Worm (Caenorhabditis elegans): ENCODE results near the gene rad-23.

rad-23 gene

DNA sequence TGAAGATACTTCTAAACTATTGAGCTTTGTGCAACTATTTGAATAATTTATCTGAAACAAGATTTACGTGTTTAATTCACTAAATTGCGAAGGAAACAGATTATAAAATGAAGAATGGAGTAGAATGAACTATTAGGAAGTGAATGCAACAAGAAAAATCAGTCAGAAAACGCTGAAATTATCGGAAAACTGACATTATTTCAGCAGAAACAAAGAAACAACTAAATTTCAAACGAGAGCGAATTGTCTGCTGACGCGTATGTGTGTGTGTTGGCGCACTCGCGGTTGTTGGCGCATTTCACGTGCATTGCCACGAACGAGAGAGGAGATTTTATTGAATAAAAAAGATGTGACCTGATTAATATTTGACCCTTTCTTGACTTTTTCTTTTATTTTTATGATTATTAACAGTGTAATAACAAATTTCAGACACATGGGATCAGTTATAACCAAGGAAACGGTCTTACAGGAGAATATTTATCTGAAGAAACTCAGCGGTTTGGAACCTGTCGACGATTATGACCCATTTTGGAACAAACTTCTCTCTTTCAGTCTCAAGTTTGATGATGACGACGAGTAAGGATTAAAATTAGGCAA is 23.4 kb upstream of the rad-23 start, which contains the start of the genes trr-1 and C47D12.2 (continued):
- no peak for TF ChIP-seq pha-4 (GFP tag; IDR thresholded peaks at IDR 0.05)
- peak; percentile 67 for TF ChIP-seq pha-4 (tag; optimal IDR thresholded peaks at IDR 0.05)
- no peak for TF ChIP-seq ces-1 (GFP tag; optimal IDR thresholded peaks at IDR 0.05)
- TF ChIP-seq mxl-3 (GFP tag; optimal IDR thresholded peaks at IDR 0.05) = no peak
- TF ChIP-seq ceh-20 (GFP tag; IDR thresholded peaks at IDR 0.05) = no peak
- TF ChIP-seq mdt-29 (GFP tag; IDR thresholded peaks at IDR 0.05) = no peak
- TF ChIP-seq zag-1 (tag; optimal IDR thresholded peaks at IDR 0.05) = no peak
- TF ChIP-seq snpc-4 (tag; optimal IDR thresholded peaks at IDR 0.05) = no peak
- no peak for TF ChIP-seq mdl-1 (tag; optimal IDR thresholded peaks at IDR 0.05)
- no peak for TF ChIP-seq ceh-32 (tag; optimal IDR thresholded peaks at IDR 0.05; ENCODE audit: poor library complexity)
- TF ChIP-seq hlh-11 (tag; optimal IDR thresholded peaks at IDR 0.05) = peak; percentile 65
- TF ChIP-seq set-16 (GFP tag; IDR thresholded peaks at IDR 0.05) = no peak
- TF ChIP-seq nhr-237 (tag; optimal IDR thresholded peaks at IDR 0.05) = no peak
- no peak for TF ChIP-seq madf-5 (GFP tag; IDR thresholded peaks at IDR 0.05)
- peak; percentile 29 for TF ChIP-seq nhr-11 (tag; optimal IDR thresholded peaks at IDR 0.05)
- peak in 1 of 2 experiments; percentile 34 for TF ChIP-seq lsy-2 (tag; optimal IDR thresholded peaks at IDR 0.05)
- no peak for TF ChIP-seq ztf-11 (tag; optimal IDR thresholded peaks at IDR 0.05)
- TF ChIP-seq spr-1 (tag; optimal IDR thresholded peaks at IDR 0.05) = no peak
- TF ChIP-seq gei-8 (GFP tag; optimal IDR thresholded peaks at IDR 0.05) = no peak
- no peak for TF ChIP-seq lir-3 (tag; optimal IDR thresholded peaks at IDR 0.05)
- no peak for TF ChIP-seq ctbp-1 (GFP tag; IDR thresholded peaks at IDR 0.05)
- no peak for TF ChIP-seq daf-12 (tag; optimal IDR thresholded peaks at IDR 0.05)
- no peak for TF ChIP-seq nhr-42 (GFP tag; IDR thresholded peaks at IDR 0.05)
- TF ChIP-seq R02D3.7 (tag; optimal IDR thresholded peaks at IDR 0.05) = no peak
- TF ChIP-seq nhr-28 (tag; optimal IDR thresholded peaks at IDR 0.05) = no peak
- TF ChIP-seq dmd-6 (GFP tag; IDR thresholded peaks at IDR 0.05) = peak; percentile 22; the same call in 1 of the 2 replicates
- TF ChIP-seq ceh-82 (tag; optimal IDR thresholded peaks at IDR 0.05) = no peak
- TF ChIP-seq hmg-1.1 (GFP tag; IDR thresholded peaks at IDR 0.05) = peak; percentile 54; the same call in 1 of the 2 replicates
- TF ChIP-seq nhr-111 (GFP tag; optimal IDR thresholded peaks at IDR 0.05) = no peak
- no peak for TF ChIP-seq pqm-1 (tag; optimal IDR thresholded peaks at IDR 0.05)
- TF ChIP-seq ceh-28 (tag; optimal IDR thresholded peaks at IDR 0.05) = no peak
- peak; percentile 81 for TF ChIP-seq nhr-6 (tag; optimal IDR thresholded peaks at IDR 0.05)
- TF ChIP-seq cey-2 (tag; optimal IDR thresholded peaks at IDR 0.05; ENCODE audit: borderline replicate concordance, insufficient read depth) = no peak
- no peak for TF ChIP-seq spr-3 (GFP tag; optimal IDR thresholded peaks at IDR 0.05)
- no peak for TF ChIP-seq D1046.2 (GFP tag; IDR thresholded peaks at IDR 0.05)
- TF ChIP-seq saeg-2 (GFP tag; IDR thresholded peaks at IDR 0.05) = no peak
- TF ChIP-seq attf-4 (tag; optimal IDR thresholded peaks at IDR 0.05) = no peak
- no peak for TF ChIP-seq ama-1 (optimal IDR thresholded peaks at IDR 0.05)

DNA sequence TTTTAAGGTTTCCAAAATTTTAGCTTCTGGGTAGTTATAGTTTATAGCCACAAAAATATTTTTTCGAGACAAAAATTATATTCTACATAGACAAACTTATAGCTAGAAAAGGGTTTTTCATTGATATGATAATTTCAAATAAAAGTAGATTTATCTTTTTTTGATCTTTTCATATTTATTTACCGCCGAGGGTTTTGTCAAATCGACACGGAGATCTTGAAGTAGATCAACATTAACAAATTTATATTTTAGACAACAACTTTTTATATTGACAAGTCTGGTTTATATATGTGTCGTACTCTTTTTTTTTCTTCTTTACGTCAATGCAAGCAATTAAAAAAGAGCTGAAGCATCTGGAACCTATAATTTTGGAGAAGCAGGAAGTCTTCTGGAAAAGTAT is 6.3 kb upstream of the rad-23 start:
- TF ChIP-seq sdz-12 (GFP tag; optimal IDR thresholded peaks at IDR 0.05) (no peak), R02D3.7 (tag; optimal IDR thresholded peaks at IDR 0.05) (no peak), zip-11 (GFP tag; IDR thresholded peaks at IDR 0.05) (no peak), daf-19 (GFP tag; conservative IDR thresholded peaks at IDR 0.05) (no peak), aly-2 (tag; optimal IDR thresholded peaks at IDR 0.05) (no peak), ama-1 (optimal IDR thresholded peaks at IDR 0.05) (no peak), ces-1 (GFP tag; optimal IDR thresholded peaks at IDR 0.05) (no peak), lim-7 (GFP tag; IDR thresholded peaks at IDR 0.05) (no peak)

Data from whole organism, L4 larva.